Fruit fly (Drosophila melanogaster): Measurements from ENCODE around the gene Ppox.

- TF ChIP-seq CG12605 (GFP tag; IDR thresholded peaks at IDR 0.05): no peak
- TF ChIP-seq gl (tag; optimal IDR thresholded peaks at IDR 0.05): no peak
- no peak for TF ChIP-seq D1 (tag; optimal IDR thresholded peaks at IDR 0.05)
- no peak for TF ChIP-seq Pif1A (GFP tag; optimal IDR thresholded peaks at IDR 0.05)
- no peak for TF ChIP-seq Snoo (tag; optimal IDR thresholded peaks at IDR 0.05)
- TF ChIP-seq CG10348 (GFP tag; IDR thresholded peaks at IDR 0.05): no peak
- no peak for TF ChIP-seq CG9948 (tag; optimal IDR thresholded peaks at IDR 0.05)
- no peak for TF ChIP-seq CG13204 (GFP tag; optimal IDR thresholded peaks at IDR 0.05)
- TF ChIP-seq EcR (GFP tag; optimal IDR thresholded peaks at IDR 0.05): no peak
- TF ChIP-seq CG17806 (tag; optimal IDR thresholded peaks at IDR 0.05): no peak
Observed at dm6 chr3R:24692863-24693262, 31.2 kb upstream of the Ppox start.

Measured in whole organism, pupa.